Worm (Caenorhabditis elegans) whole organism, L2 larva: ENCODE results near the gene C26B2.7.

ENCODE experiments used
- R02D3.7 ChIP-seq: fragments of 150-350 bp; optimal IDR thresholded peaks from 2 replicates; lab custom pipeline; 2014; ENCODE audit warnings: missing biosample characterization, missing genetic modification characterization
- gmeb-1 ChIP-seq: fragments of 150-350 bp; optimal IDR thresholded peaks from 2 replicates; lab custom pipeline; 2014; ENCODE audit warnings: missing biosample characterization, missing genetic modification characterization
- lin-39 ChIP-seq: fragments of 150-350 bp; optimal IDR thresholded peaks from 2 replicates; lab custom pipeline; 2014; ENCODE audit warnings: missing biosample characterization, missing genetic modification reagents, missing genetic modification characterization
- mab-5 ChIP-seq: fragments of 150-350 bp; optimal IDR thresholded peaks from 2 replicates; lab custom pipeline; 2014; ENCODE audit warnings: missing biosample characterization, missing genetic modification characterization
- mbf-1 ChIP-seq: sonication (generic microtip); optimal IDR thresholded peaks from 2 replicates; lab custom pipeline; 2017; ENCODE audit warnings: missing biosample characterization, missing genetic modification characterization
- nhr-11 ChIP-seq: fragments of 150-350 bp; optimal IDR thresholded peaks from 2 replicates; lab custom pipeline; 2014; ENCODE audit warnings: missing biosample characterization, missing genetic modification characterization
- nhr-77 ChIP-seq: fragments of 150-350 bp; optimal IDR thresholded peaks from 2 replicates; lab custom pipeline; 2014; ENCODE audit warnings: missing biosample characterization, missing genetic modification characterization
- sem-4 ChIP-seq: fragments of 150-350 bp; optimal IDR thresholded peaks from 2 replicates; lab custom pipeline; 2014; ENCODE audit warnings: missing biosample characterization, missing genetic modification reagents, missing genetic modification characterization
- skn-1 ChIP-seq: sonication (generic microtip); optimal IDR thresholded peaks from 2 replicates; lab custom pipeline; 2017; ENCODE audit warnings: missing biosample characterization, missing genetic modification characterization
- snpc-4 ChIP-seq: fragments of 150-350 bp; optimal IDR thresholded peaks from 2 replicates; lab custom pipeline; 2014; ENCODE audit warnings: missing biosample characterization, missing genetic modification characterization
- zag-1 ChIP-seq: fragments of 150-350 bp; optimal IDR thresholded peaks from 2 replicates; lab custom pipeline; 2014; ENCODE audit warnings: missing biosample characterization, missing genetic modification characterization
- ztf-11 ChIP-seq: sonication (generic microtip); optimal IDR thresholded peaks from 2 replicates; lab custom pipeline; 2017; ENCODE audit warnings: missing biosample characterization, missing genetic modification characterization
- ztf-4 ChIP-seq: fragments of 150-350 bp; optimal IDR thresholded peaks from 2 replicates; lab custom pipeline; 2014; ENCODE audit warnings: missing biosample characterization, missing genetic modification characterization

DNA sequence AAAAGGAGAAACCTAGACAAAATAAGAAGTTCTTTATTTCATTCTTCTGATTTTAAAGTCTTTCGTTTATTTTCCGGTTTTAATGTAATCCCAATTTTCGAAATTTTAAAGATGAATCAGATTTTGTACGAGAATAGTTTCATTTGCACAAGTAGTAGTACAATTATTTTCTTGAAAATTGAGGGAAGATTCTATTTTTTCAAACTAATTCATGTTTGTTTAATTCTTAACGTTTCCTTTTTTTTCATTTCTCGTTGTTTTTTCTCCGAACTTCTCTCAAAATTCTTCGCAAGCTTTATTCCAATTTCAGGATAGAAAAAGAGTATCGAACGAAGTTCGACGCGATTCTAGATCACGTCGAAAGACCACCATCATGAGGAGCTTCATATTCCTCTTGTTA, 46.3 kb downstream of the C26B2.7 start, which contains the start of gene sax-7:
- TF ChIP-seq lin-39 (tag; lab: Kevin White, UChicago) (no peak), nhr-77 (tag; lab: Kevin White, UChicago) (no peak), sem-4 (tag; lab: Kevin White, UChicago) (no peak), mab-5 (tag; lab: Kevin White, UChicago) (no peak), mbf-1 (tag; lab: Kevin White, UChicago) (no peak), snpc-4 (no peak), ztf-11 (tag; lab: Kevin White, UChicago) (no peak), ztf-4 (tag; lab: Kevin White, UChicago) (no peak), nhr-11 (tag; lab: Kevin White, UChicago) (no peak), gmeb-1 (tag; lab: Kevin White, UChicago) (no peak), R02D3.7 (tag; lab: Kevin White, UChicago) (no peak), zag-1 (tag; lab: Kevin White, UChicago) (no peak), skn-1 (no peak)
